Fruit fly (Drosophila melanogaster) whole organism, embryonic: Measurements from ENCODE around the gene Cad96Cb.

ENCODE experiments used
- Bteb2 ChIP-seq: fragments of 200-800 bp; sonication (Bioruptor generic); optimal IDR thresholded peaks from 2 replicates; lab custom pipeline; 2016; ENCODE audit warnings: missing biosample characterization, missing genetic modification characterization
- CG10543 ChIP-seq: fragments of 200-800 bp; sonication (Bioruptor generic); optimal IDR thresholded peaks from 3 replicates; lab custom pipeline; 2017; ENCODE audit warnings: missing biosample characterization, mild to moderate bottlenecking, missing genetic modification characterization, moderate library complexity
- CG12104 ChIP-seq: fragments of 200-800 bp; sonication (Bioruptor generic); optimal IDR thresholded peaks from 3 replicates; lab custom pipeline; 2016; ENCODE audit warnings: missing biosample characterization, missing genetic modification characterization
- CG12236 ChIP-seq: fragments of 200-800 bp; sonication (Bioruptor generic); optimal IDR thresholded peaks from 2 replicates; lab custom pipeline; 2016; ENCODE audit warnings: missing biosample characterization, missing genetic modification characterization
- CG12769 ChIP-seq: fragments of 200-800 bp; sonication (Bioruptor generic); optimal IDR thresholded peaks from 2 replicates; lab custom pipeline; 2019; ENCODE audit warnings: missing biosample characterization, mild to moderate bottlenecking, missing genetic modification characterization, moderate library complexity
- CG13424 ChIP-seq: fragments of 200-800 bp; sonication (Bioruptor generic); optimal IDR thresholded peaks from 2 replicates; lab custom pipeline; 2019; ENCODE audit warnings: missing biosample characterization, mild to moderate bottlenecking, missing genetic modification characterization, moderate library complexity
- CG15514 ChIP-seq: fragments of 200-800 bp; sonication (Bioruptor generic); optimal IDR thresholded peaks from 3 replicates; lab custom pipeline; 2017; ENCODE audit warnings: missing biosample characterization, missing genetic modification characterization, mild to moderate bottlenecking, moderate library complexity, missing genetic modification reagents
- CG1602 ChIP-seq: fragments of 200-800 bp; sonication (Bioruptor generic); optimal IDR thresholded peaks from 3 replicates; lab custom pipeline; 2016; ENCODE audit warnings: missing biosample characterization, missing genetic modification characterization
- CG17829 ChIP-seq: fragments of 200-800 bp; optimal IDR thresholded peaks from 2 replicates; lab custom pipeline; 2019; ENCODE audit warnings: missing biosample characterization, mild to moderate bottlenecking, missing genetic modification characterization, moderate library complexity
- CG18619 ChIP-seq: fragments of 200-800 bp; sonication (Bioruptor generic); optimal IDR thresholded peaks from 3 replicates; lab custom pipeline; 2017; ENCODE audit warnings: missing biosample characterization, mild to moderate bottlenecking, missing genetic modification characterization
- CG30020 ChIP-seq: fragments of 200-800 bp; optimal IDR thresholded peaks from 2 replicates; lab custom pipeline; 2019; ENCODE audit warnings: missing biosample characterization, mild to moderate bottlenecking, missing genetic modification characterization, moderate library complexity
- CG30403 ChIP-seq: fragments of 200-800 bp; sonication (Bioruptor generic); optimal IDR thresholded peaks from 3 replicates; lab custom pipeline; 2016; ENCODE audit warnings: missing biosample characterization, missing genetic modification characterization
- CG31365 ChIP-seq: fragments of 200-800 bp; sonication (Bioruptor generic); optimal IDR thresholded peaks from 2 replicates; lab custom pipeline; 2018; ENCODE audit warnings: missing biosample characterization, mild to moderate bottlenecking, missing genetic modification characterization
- CG3838 ChIP-seq: fragments of 200-800 bp; sonication (Bioruptor generic); optimal IDR thresholded peaks from 3 replicates; lab custom pipeline; 2016; ENCODE audit warnings: missing biosample characterization, missing genetic modification characterization
- CG3847 ChIP-seq: fragments of 200-800 bp; sonication (Bioruptor generic); IDR thresholded peaks from 2 replicates; pipeline ENCODE4 v1.3.6; 2022; ENCODE audit warnings: missing biosample characterization, missing genetic modification characterization
- CG8290 ChIP-seq, 3 experiments: fragments of 200-800 bp; sonication (Bioruptor generic); optimal IDR thresholded peaks; 2 replicates each; lab custom pipeline; 2016 to 2019; ENCODE audit warnings: missing biosample characterization in 3 of 3, missing genetic modification characterization in 3 of 3, mild to moderate bottlenecking in 2 of 3, moderate library complexity in 1 of 3
- D19B ChIP-seq: fragments of 200-800 bp; sonication (Bioruptor generic); optimal IDR thresholded peaks from 2 replicates; lab custom pipeline; 2017; ENCODE audit warnings: missing biosample characterization, mild to moderate bottlenecking, missing genetic modification characterization
- Hr3 ChIP-seq: fragments of 200-800 bp; sonication (Bioruptor generic); optimal IDR thresholded peaks from 3 replicates; lab custom pipeline; 2016; ENCODE audit warnings: missing biosample characterization, missing genetic modification characterization
- Hsf ChIP-seq: fragments of 200-800 bp; sonication (Bioruptor generic); optimal IDR thresholded peaks from 3 replicates; lab custom pipeline; 2016; ENCODE audit warnings: missing biosample characterization, missing genetic modification characterization
- Med ChIP-seq: fragments of 200-800 bp; sonication (Bioruptor generic); peaks from one replicate; lab custom pipeline; 2016; ENCODE audit warnings: missing biosample characterization, missing genetic modification characterization, mild to moderate bottlenecking, inconsistent platforms, moderate library complexity
- Ptx1 ChIP-seq: fragments of 200-800 bp; sonication (Bioruptor generic); IDR thresholded peaks from 2 replicates; pipeline ENCODE4 v1.3.6; 2022; ENCODE audit warnings: missing biosample characterization, missing genetic modification characterization
- Side ChIP-seq: fragments of 200-800 bp; sonication (Bioruptor generic); optimal IDR thresholded peaks from 2 replicates; lab custom pipeline; 2016; ENCODE audit warnings: missing biosample characterization, missing genetic modification characterization
- Sox100B ChIP-seq: fragments of 200-800 bp; sonication (Bioruptor generic); optimal IDR thresholded peaks from 3 replicates; lab custom pipeline; 2018; ENCODE audit warnings: missing biosample characterization, mild to moderate bottlenecking, missing genetic modification characterization
- abd-A ChIP-seq: fragments of 200-800 bp; sonication (Bioruptor generic); optimal IDR thresholded peaks from 3 replicates; lab custom pipeline; 2019; ENCODE audit warnings: missing biosample characterization, mild to moderate bottlenecking, missing genetic modification characterization, moderate library complexity
- al ChIP-seq: fragments of 200-800 bp; sonication (Bioruptor generic); IDR thresholded peaks from 2 replicates; pipeline ENCODE4 v1.3.6; 2022; ENCODE audit warnings: missing biosample characterization, missing genetic modification characterization
- amos ChIP-seq: fragments of 200-800 bp; sonication (Bioruptor generic); IDR thresholded peaks from 2 replicates; pipeline ENCODE4 v1.3.6; 2022; ENCODE audit warnings: missing biosample characterization, missing genetic modification characterization; ENCODE audit not compliant: partially characterized antibody
- cg ChIP-seq: fragments of 200-800 bp; sonication (Bioruptor generic); optimal IDR thresholded peaks from 3 replicates; lab custom pipeline; 2019; ENCODE audit warnings: missing biosample characterization, mild to moderate bottlenecking, missing genetic modification characterization, moderate library complexity
- dysf ChIP-seq: fragments of 200-800 bp; sonication (Bioruptor generic); IDR thresholded peaks from 3 replicates; pipeline ENCODE4 v1.3.6; 2022; ENCODE audit warnings: missing biosample characterization, missing genetic modification characterization
- esg ChIP-seq: fragments of 200-800 bp; sonication (Bioruptor generic); conservative IDR thresholded peaks from 2 replicates; pipeline ENCODE4 v1.3.6; 2022; ENCODE audit warnings: missing biosample characterization, missing genetic modification characterization
- fru ChIP-seq: fragments of >200 bp; optimal IDR thresholded peaks from 2 replicates; lab custom pipeline; 2017
- ftz-f1 ChIP-seq: fragments of 200-800 bp; sonication (Bioruptor generic); optimal IDR thresholded peaks from 2 replicates; lab custom pipeline; 2016; ENCODE audit warnings: missing biosample characterization, missing genetic modification characterization
- gce ChIP-seq: fragments of 200-800 bp; sonication (Bioruptor generic); IDR thresholded peaks from 3 replicates; pipeline ENCODE4 v1.3.6; 2022; ENCODE audit warnings: missing biosample characterization, missing genetic modification characterization
- hkb ChIP-seq, 2 experiments: fragments of 200-800 bp in 1 of 2; fragments of >200 bp in 1 of 2; sonication (Bioruptor generic) in 1 of 2; IDR thresholded peaks in 1 of 2; optimal IDR thresholded peaks in 1 of 2; 2 replicates each; pipeline versions ENCODE4 v1.3.6 to Lab custom; 2017 to 2022; ENCODE audit warnings: missing biosample characterization in 1 of 2, missing genetic modification characterization in 1 of 2
- kay ChIP-seq: fragments of 200-800 bp; sonication (Bioruptor generic); optimal IDR thresholded peaks from 2 replicates; lab custom pipeline; 2016; ENCODE audit warnings: missing biosample characterization, missing genetic modification characterization
- ken ChIP-seq: fragments of 200-800 bp; sonication (Bioruptor generic); IDR thresholded peaks from 3 replicates; pipeline ENCODE4 v1.3.6; 2022; ENCODE audit warnings: missing biosample characterization, missing genetic modification characterization
- lab ChIP-seq: fragments of 200-800 bp; sonication (Bioruptor generic); optimal IDR thresholded peaks from 3 replicates; lab custom pipeline; 2017; ENCODE audit warnings: missing biosample characterization, missing genetic modification characterization, mild to moderate bottlenecking, moderate library complexity, missing genetic modification reagents
- lbe ChIP-seq: fragments of 200-800 bp; sonication (Bioruptor generic); optimal IDR thresholded peaks from 2 replicates; lab custom pipeline; 2016; ENCODE audit warnings: missing biosample characterization, mild to moderate bottlenecking, missing genetic modification characterization
- mirr ChIP-seq: fragments of 200-800 bp; sonication (Bioruptor generic); optimal IDR thresholded peaks from 3 replicates; lab custom pipeline; 2018; ENCODE audit warnings: missing biosample characterization, mild to moderate bottlenecking, missing genetic modification characterization
- nau ChIP-seq: fragments of 200-800 bp; sonication (Bioruptor generic); optimal IDR thresholded peaks from 3 replicates; lab custom pipeline; 2017; ENCODE audit warnings: missing biosample characterization, mild to moderate bottlenecking, missing genetic modification characterization, missing genetic modification reagents
- nom ChIP-seq: fragments of 200-800 bp; sonication (Bioruptor generic); optimal IDR thresholded peaks from 2 replicates; lab custom pipeline; 2017; ENCODE audit warnings: missing biosample characterization, missing genetic modification characterization, mild to moderate bottlenecking, moderate library complexity, missing genetic modification reagents
- pfk ChIP-seq: fragments of 200-800 bp; sonication (Bioruptor generic); optimal IDR thresholded peaks from 2 replicates; lab custom pipeline; 2018; ENCODE audit warnings: missing biosample characterization, mild to moderate bottlenecking, missing genetic modification characterization, moderate library complexity
- pita ChIP-seq: fragments of 200-800 bp; sonication (Bioruptor generic); optimal IDR thresholded peaks from 2 replicates; lab custom pipeline; 2017; ENCODE audit warnings: missing biosample characterization, mild to moderate bottlenecking, missing genetic modification characterization
- pros ChIP-seq: fragments of 200-800 bp; sonication (Bioruptor generic); optimal IDR thresholded peaks from 3 replicates; lab custom pipeline; 2019; ENCODE audit warnings: missing biosample characterization, mild to moderate bottlenecking, missing genetic modification characterization, moderate library complexity
- sd ChIP-seq: fragments of 200-800 bp; sonication (Bioruptor generic); optimal IDR thresholded peaks from 3 replicates; lab custom pipeline; 2018; ENCODE audit warnings: missing biosample characterization, mild to moderate bottlenecking, missing genetic modification characterization, moderate library complexity
- slbo ChIP-seq: fragments of 200-800 bp; sonication (Bioruptor generic); IDR thresholded peaks from 2 replicates; pipeline ENCODE4 v1.3.6; 2022; ENCODE audit warnings: missing biosample characterization, missing genetic modification characterization
- stwl ChIP-seq: fragments of 200-800 bp; sonication (Bioruptor generic); optimal IDR thresholded peaks from 3 replicates; lab custom pipeline; 2018; ENCODE audit warnings: missing biosample characterization, mild to moderate bottlenecking, missing genetic modification characterization, moderate library complexity
- wdn ChIP-seq: fragments of 200-800 bp; sonication (Bioruptor generic); IDR thresholded peaks from 2 replicates; pipeline ENCODE4 v1.3.6; 2022; ENCODE audit warnings: missing biosample characterization, missing genetic modification characterization

Cad96Cb gene

dm6 chr3R:25207405-25208003 is 24.6 kb downstream of the Cad96Cb start (continued):
- TF ChIP-seq dysf (peak; percentile 84), Bteb2 (no peak), slbo (GFP tag; lab: Robert Waterston, UW) (peak; percentile 65), amos (GFP tag; lab: Robert Waterston, UW) (no peak), CG17829 (tag; lab: Kevin White, UChicago) (peak; percentile 82), pfk (GFP tag; lab: Kevin White, UChicago) (no peak), CG12236 (GFP tag; lab: Kevin White, UChicago) (peak; percentile 14), Sox100B (GFP tag; lab: Kevin White, UChicago) (peak; percentile 83), D19B (GFP tag; lab: Kevin White, UChicago) (peak; percentile 9), gce (GFP tag; lab: Robert Waterston, UW) (peak; percentile 60; the same call in 1 of the 3 replicates), CG13424 (tag; lab: Kevin White, UChicago) (peak; percentile 85), CG31365 (tag; lab: Kevin White, UChicago) (no peak), nau (peak; percentile 62), stwl (tag; lab: Kevin White, UChicago) (no peak), CG15514 (GFP tag; lab: Kevin White, UChicago) (peak; percentile 42), CG18619 (GFP tag; lab: Kevin White, UChicago) (peak; percentile 75), sd (peak; percentile 32)

- TF ChIP-seq ftz-f1 (GFP tag; lab: Kevin White, UChicago) (peak; percentile 73), fru (lab: Kevin White, UChicago) (no peak), D19B (GFP tag; lab: Kevin White, UChicago) (no peak), pfk (GFP tag; lab: Kevin White, UChicago) (no peak), abd-A (tag; lab: Kevin White, UChicago) (peak; percentile 62), wdn (GFP tag; lab: Robert Waterston, UW) (no peak), kay (GFP tag; lab: Kevin White, UChicago) (no peak), amos (GFP tag; lab: Robert Waterston, UW) (0 out of 2 replicates have a peak, but pooled peaks have one; percentile 13), CG30403 (no peak), lab (GFP tag; lab: Kevin White, UChicago) (no peak), CG8290 (GFP tag; optimal IDR thresholded peaks at IDR 0.05; lab: Kevin White, UChicago) (no peak), CG8290 (tag; optimal IDR thresholded peaks at IDR 0.05; lab: Kevin White, UChicago) (no peak), lbe (GFP tag; lab: Kevin White, UChicago) (peak; percentile 45), esg (GFP tag; lab: Robert Waterston, UW) (no peak), Ptx1 (GFP tag; lab: Robert Waterston, UW) (no peak), Hsf (GFP tag; lab: Kevin White, UChicago) (no peak), Side (GFP tag; lab: Kevin White, UChicago) (no peak), pros (GFP tag; lab: Kevin White, UChicago) (peak; percentile 2), Med (peak; percentile 68), CG10543 (GFP tag; lab: Kevin White, UChicago) (peak; percentile 63), CG12769 (tag; lab: Kevin White, UChicago) (peak; percentile 37), mirr (GFP tag; lab: Kevin White, UChicago) (peak; percentile 62), Hr3 (GFP tag; lab: Kevin White, UChicago) (no peak), pita (no peak), cg (GFP tag; lab: Kevin White, UChicago) (peak; percentile 66), CG30020 (no peak), nom (GFP tag; lab: Kevin White, UChicago) (peak; percentile 7), CG12104 (no peak), hkb (optimal IDR thresholded peaks at IDR 0.05; lab: Kevin White, UChicago) (no peak), hkb (GFP tag; IDR thresholded peaks at IDR 0.05; lab: Robert Waterston, UW) (0 out of 2 replicates have a peak, but pooled peaks have one; percentile 17), CG3847 (no peak), CG3838 (GFP tag; lab: Kevin White, UChicago) (no peak), al (GFP tag; lab: Robert Waterston, UW) (no peak), CG1602 (GFP tag; lab: Kevin White, UChicago) (no peak), ken (GFP tag; lab: Robert Waterston, UW) (no peak)
Observed at dm6 chr3R:25205413-25205977, 26.6 kb downstream of the Cad96Cb start.
